Fruit fly (Drosophila melanogaster): ENCODE data around the gene CG17378.

dm6 chr2L:6822044-6822443 is 48.2 kb downstream of the CG17378 start:
- TF ChIP-seq CG9876 (GFP tag; optimal IDR thresholded peaks at IDR 0.05) (no peak), CG11085 (GFP tag; IDR thresholded peaks at IDR 0.05) (no peak), caup (GFP tag; optimal IDR thresholded peaks at IDR 0.05; ENCODE audit: severe bottlenecking) (no peak), CG15601 (tag; optimal IDR thresholded peaks at IDR 0.05) (no peak), CG11696 (GFP tag; IDR thresholded peaks at IDR 0.05) (no peak), Doc2 (GFP tag; IDR thresholded peaks at IDR 0.05) (no peak), ab (GFP tag; optimal IDR thresholded peaks at IDR 0.05) (no peak), Lim3 (GFP tag; IDR thresholded peaks at IDR 0.05) (no peak), vfl (GFP tag; optimal IDR thresholded peaks at IDR 0.05) (no peak), CG13123 (GFP tag; optimal IDR thresholded peaks at IDR 0.05) (no peak)
